Fruit fly (Drosophila melanogaster) whole organism: Measurements from ENCODE around the gene CG9933.

ENCODE experiments used
- CG8478 ChIP-seq: fragments of >200 bp; optimal IDR thresholded peaks from 2 replicates; lab custom pipeline; 2018; ENCODE audit warnings: inconsistent platforms
- Dll ChIP-seq: fragments of >200 bp; optimal IDR thresholded peaks from 2 replicates; lab custom pipeline; 2017
- pan ChIP-seq: fragments of >200 bp; optimal IDR thresholded peaks from 2 replicates; lab custom pipeline; 2017
- psq ChIP-seq: fragments of >200 bp; optimal IDR thresholded peaks from 2 replicates; lab custom pipeline; 2017
- usp ChIP-seq: fragments of >200 bp; optimal IDR thresholded peaks from 2 replicates; lab custom pipeline; 2017; ENCODE audit warnings: missing biosample characterization, missing genetic modification characterization, mixed read lengths

dm6 chr2L:13045924-13046323 lies 24.8 kb upstream of the CG9933 start:
- TF ChIP-seq psq (lab: Kevin White, UChicago) (no peak), CG8478 (no peak), pan (lab: Kevin White, UChicago) (no peak), usp (GFP tag; lab: Kevin White, UChicago) (no peak), Dll (no peak)
